Fruit fly (Drosophila melanogaster) whole organism, pupa: ENCODE results near the gene CG32284.

Experiments used
- EcR ChIP-seq: fragments of 200-800 bp; sonication (Bioruptor generic); optimal IDR thresholded peaks from 3 replicates; lab custom pipeline; 2019; ENCODE audit warnings: missing biosample characterization, missing genetic modification characterization, mild to moderate bottlenecking, moderate library complexity, missing genetic modification reagents
- fd96Ca ChIP-seq: fragments of 200-800 bp; sonication (Bioruptor generic); IDR thresholded peaks from 3 replicates; pipeline ENCODE4 v1.3.6; 2022; ENCODE audit warnings: missing biosample characterization, missing genetic modification characterization

- peak; percentile 7 for TF ChIP-seq EcR (GFP tag; lab: Kevin White, UChicago)
- TF ChIP-seq fd96Ca (GFP tag; lab: Robert Waterston, UW), result 0 out of 3 replicates have a peak, but pooled peaks have one; percentile 53
Observed at dm6 chr3L:3178530-3179096, 7.9 kb upstream of the CG32284 start, which contains the start of the genes MnM and Girdin.
